Fruit fly (Drosophila melanogaster): Measurements from ENCODE around the gene CG15143.
A peak's percentile ranks its signal among the peaks of the same experiment; 100 is the strongest.

Gene CG15143

dm6 chr2L:17484174-17484573 is 40.2 kb downstream of the CG15143 start, which contains the start of the genes GCS2beta and CG5131 (continued):
- TF ChIP-seq fd59A (GFP tag; optimal IDR thresholded peaks at IDR 0.05) (peak; percentile 70), CG6276 (GFP tag; optimal IDR thresholded peaks at IDR 0.05) (peak; percentile 73), topi (GFP tag; optimal IDR thresholded peaks at IDR 0.05) (peak; percentile 91), Ets21C (GFP tag; optimal IDR thresholded peaks at IDR 0.05) (peak; percentile 93), acj6 (GFP tag; optimal IDR thresholded peaks at IDR 0.05) (peak; percentile 93), vri (GFP tag; optimal IDR thresholded peaks at IDR 0.05) (peak; percentile 89), CG10631 (GFP tag; optimal IDR thresholded peaks at IDR 0.05) (peak; percentile 95), achi (GFP tag; optimal IDR thresholded peaks at IDR 0.05) (peak; percentile 91), esn (GFP tag; optimal IDR thresholded peaks at IDR 0.05) (peak; percentile 93), Eip75B (GFP tag; optimal IDR thresholded peaks at IDR 0.05) (peak; percentile 91), Sox14 (GFP tag; optimal IDR thresholded peaks at IDR 0.05) (peak; percentile 95), CG1621 (tag; optimal IDR thresholded peaks at IDR 0.05) (peak; percentile 86), CG9139 (GFP tag; optimal IDR thresholded peaks at IDR 0.05) (no peak), CG31627 (GFP tag; optimal IDR thresholded peaks at IDR 0.05) (peak; percentile 97), eg (GFP tag; IDR thresholded peaks at IDR 0.05) (peak; percentile 95), Hr39 (GFP tag; optimal IDR thresholded peaks at IDR 0.05) (peak; percentile 97), Sox15 (GFP tag; optimal IDR thresholded peaks at IDR 0.05) (peak; percentile 94), CG8119 (GFP tag; IDR thresholded peaks at IDR 0.05) (peak; percentile 87), CG11762 (GFP tag; optimal IDR thresholded peaks at IDR 0.05; ENCODE audit: insufficient read depth) (peak; percentile 86), CG16779 (tag; optimal IDR thresholded peaks at IDR 0.05) (peak; percentile 52), Hr38 (GFP tag; optimal IDR thresholded peaks at IDR 0.05) (peak; percentile 94), lz (GFP tag; optimal IDR thresholded peaks at IDR 0.05) (peak; percentile 93), Ets96B (tag; optimal IDR thresholded peaks at IDR 0.05) (peak; percentile 80), Hr4 (GFP tag; optimal IDR thresholded peaks at IDR 0.05) (peak; percentile 96), CG6792 (GFP tag; optimal IDR thresholded peaks at IDR 0.05) (peak; percentile 85), CG7368 (GFP tag; optimal IDR thresholded peaks at IDR 0.05) (peak; percentile 92), pdm3 (GFP tag; optimal IDR thresholded peaks at IDR 0.05) (peak; percentile 96)

- TF ChIP-seq cyc (GFP tag; optimal IDR thresholded peaks at IDR 0.05) (peak; percentile 96), Sox15 (GFP tag; optimal IDR thresholded peaks at IDR 0.05) (peak; percentile 99), CG1621 (tag; optimal IDR thresholded peaks at IDR 0.05) (peak; percentile 97), CG11902 (GFP tag; optimal IDR thresholded peaks at IDR 0.05) (peak; percentile 98), CG6163 (GFP tag; IDR thresholded peaks at IDR 0.05) (peak; percentile 100), fkh (GFP tag; optimal IDR thresholded peaks at IDR 0.05) (peak; percentile 95), fd85E (GFP tag; optimal IDR thresholded peaks at IDR 0.05) (peak; percentile 93), svp (GFP tag) (peak; percentile 97), CG6276 (GFP tag; optimal IDR thresholded peaks at IDR 0.05) (peak; percentile 99), eg (GFP tag; IDR thresholded peaks at IDR 0.05) (peak; percentile 100), Ets21C (GFP tag; optimal IDR thresholded peaks at IDR 0.05) (peak; percentile 92), OdsH (GFP tag; optimal IDR thresholded peaks at IDR 0.05) (peak; percentile 99), acj6 (GFP tag; optimal IDR thresholded peaks at IDR 0.05) (peak; percentile 99), CG3919 (GFP tag; optimal IDR thresholded peaks at IDR 0.05) (peak; percentile 99), CG15336 (GFP tag; IDR thresholded peaks at IDR 0.05) (peak; percentile 99), dac (GFP tag; optimal IDR thresholded peaks at IDR 0.05) (peak; percentile 99), CG6792 (GFP tag; optimal IDR thresholded peaks at IDR 0.05) (peak; percentile 98), CG10669 (GFP tag; optimal IDR thresholded peaks at IDR 0.05) (peak; percentile 99), topi (GFP tag; optimal IDR thresholded peaks at IDR 0.05) (peak; percentile 98), net (GFP tag; optimal IDR thresholded peaks at IDR 0.05) (peak; percentile 98), Lpt (GFP tag; optimal IDR thresholded peaks at IDR 0.05) (peak; percentile 99), CG10631 (GFP tag; optimal IDR thresholded peaks at IDR 0.05) (peak; percentile 100), CG11762 (GFP tag; optimal IDR thresholded peaks at IDR 0.05; ENCODE audit: insufficient read depth) (peak; percentile 98), Smox (GFP tag; optimal IDR thresholded peaks at IDR 0.05) (peak; percentile 96), CG8119 (GFP tag; IDR thresholded peaks at IDR 0.05) (peak; percentile 99), CG8319 (GFP tag; optimal IDR thresholded peaks at IDR 0.05) (peak; percentile 98), CG3032 (tag; optimal IDR thresholded peaks at IDR 0.05) (peak; percentile 99), Ets96B (tag; optimal IDR thresholded peaks at IDR 0.05) (peak; percentile 99), Met (GFP tag; optimal IDR thresholded peaks at IDR 0.05) (peak; percentile 98), esn (GFP tag; optimal IDR thresholded peaks at IDR 0.05) (peak; percentile 99), CG11294 (GFP tag; IDR thresholded peaks at IDR 0.05) (peak; percentile 99), Hr4 (GFP tag; optimal IDR thresholded peaks at IDR 0.05) (peak; percentile 98), CG6854 (GFP tag; optimal IDR thresholded peaks at IDR 0.05) (peak; percentile 96), spab (GFP tag; optimal IDR thresholded peaks at IDR 0.05) (peak; percentile 97), CG9139 (GFP tag; optimal IDR thresholded peaks at IDR 0.05) (peak; percentile 94)
Observed at dm6 chr2L:17480943-17481580, 43.3 kb downstream of the CG15143 start, which contains the start of the genes fws and Lamtor3. Gene fws, minus strand, starts transcription at chr2L:17481029. Gene Lamtor3, plus strand, starts transcription at chr2L:17481231.
